Worm (Caenorhabditis elegans): Measurements from ENCODE around the gene C45E5.1.

The C45E5.1 gene

DNA sequence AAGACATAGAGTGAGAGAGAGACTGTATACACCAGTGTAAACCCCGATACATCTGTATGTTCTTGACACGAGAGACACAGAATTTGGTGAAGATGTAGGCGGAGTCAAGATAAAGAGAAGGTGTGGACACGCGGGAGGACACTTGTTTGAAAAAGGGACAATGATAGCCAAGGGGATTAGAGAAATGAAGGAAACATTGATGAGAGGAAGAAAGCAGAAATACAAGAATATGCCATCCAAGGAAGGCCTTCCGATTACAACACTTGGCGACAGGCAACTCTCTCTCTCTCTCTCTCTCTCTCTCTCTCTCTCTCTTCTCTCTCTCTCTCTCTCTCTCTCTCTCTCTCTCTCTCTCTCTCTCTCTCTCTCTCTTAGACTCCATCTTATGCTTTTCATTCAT lies 37.6 kb upstream of the C45E5.1 start:
- no peak for TF ChIP-seq Y56A3A.18 (GFP tag; IDR thresholded peaks at IDR 0.05)
- TF ChIP-seq bed-2 (GFP tag; IDR thresholded peaks at IDR 0.05) = no peak
- TF ChIP-seq nfyb-1 (GFP tag; IDR thresholded peaks at IDR 0.05) = no peak
- TF ChIP-seq tbx-9 (tag; optimal IDR thresholded peaks at IDR 0.05; ENCODE audit: borderline replicate concordance) = no peak
- TF ChIP-seq F55B11.4 (tag; optimal IDR thresholded peaks at IDR 0.05; ENCODE audit: borderline replicate concordance, insufficient read depth) = no peak
- TF ChIP-seq T07F8.4 (tag; optimal IDR thresholded peaks at IDR 0.05) = no peak
- no peak for TF ChIP-seq tlf-1 (GFP tag; optimal IDR thresholded peaks at IDR 0.05)
- TF ChIP-seq ccch-3 (GFP tag; optimal IDR thresholded peaks at IDR 0.05) = no peak
- no peak for TF ChIP-seq hmg-1.2 (GFP tag; IDR thresholded peaks at IDR 0.05)
- TF ChIP-seq dpff-1 (tag; optimal IDR thresholded peaks at IDR 0.05) = no peak
- no peak for TF ChIP-seq nhr-27 (tag; optimal IDR thresholded peaks at IDR 0.05)
- no peak for TF ChIP-seq lin-40 (tag; optimal IDR thresholded peaks at IDR 0.05)
- TF ChIP-seq F23B12.7 (tag; optimal IDR thresholded peaks at IDR 0.05; ENCODE audit: insufficient read depth) = no peak

DNA sequence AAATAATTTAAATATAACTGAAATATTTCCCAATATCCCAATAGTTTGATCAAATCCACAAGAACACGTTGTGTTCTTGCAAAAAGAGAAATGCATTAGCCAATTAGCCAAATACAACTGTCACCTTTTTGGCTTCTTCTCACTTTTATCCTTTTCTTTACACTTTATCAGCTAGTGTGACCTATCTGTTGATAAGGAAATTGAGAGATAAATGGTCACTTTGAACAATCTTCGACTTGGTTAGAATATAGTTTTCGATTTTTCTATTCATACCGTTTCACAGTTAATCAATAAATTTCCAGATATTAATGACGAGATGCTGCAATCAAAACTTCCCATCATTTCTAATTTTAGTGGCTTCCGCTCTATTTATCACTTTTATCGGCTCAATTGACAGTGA lies 35.4 kb upstream of the C45E5.1 start, which contains the start of gene C55C3.1:
Gene C55C3.1, plus strand, starts transcription at position 301 of the 400 bp plus-strand sequence.
- no peak for TF ChIP-seq pbrm-1 (GFP tag; IDR thresholded peaks at IDR 0.05)
- TF ChIP-seq mes-4 (tag; optimal IDR thresholded peaks at IDR 0.05) = no peak
- no peak for TF ChIP-seq F52B5.7 (tag; optimal IDR thresholded peaks at IDR 0.05)
- no peak for TF ChIP-seq zfh-2 (GFP tag; conservative IDR thresholded peaks at IDR 0.05)
- no peak for TF ChIP-seq mcd-1 (GFP tag; IDR thresholded peaks at IDR 0.05)
- TF ChIP-seq Y53G8AR.9 (GFP tag; conservative IDR thresholded peaks at IDR 0.05) = no peak
- no peak for TF ChIP-seq nfya-2 (GFP tag; IDR thresholded peaks at IDR 0.05)
- TF ChIP-seq nhr-179 (tag; optimal IDR thresholded peaks at IDR 0.05) = no peak
- TF ChIP-seq F55B11.4 (tag; optimal IDR thresholded peaks at IDR 0.05; ENCODE audit: borderline replicate concordance, insufficient read depth) = no peak
- no peak for TF ChIP-seq Y67H2A.10 (GFP tag; conservative IDR thresholded peaks at IDR 0.05)
- no peak for TF ChIP-seq nhr-90 (tag; optimal IDR thresholded peaks at IDR 0.05)
- no peak for TF ChIP-seq C06A6.2 (GFP tag; conservative IDR thresholded peaks at IDR 0.05)
- no peak for TF ChIP-seq F10E7.11 (tag; optimal IDR thresholded peaks at IDR 0.05)
- TF ChIP-seq Y79H2A.3 (GFP tag; conservative IDR thresholded peaks at IDR 0.05) = no peak
- no peak for TF ChIP-seq lin-40 (tag; optimal IDR thresholded peaks at IDR 0.05)
- no peak for TF ChIP-seq somi-1 (GFP tag; optimal IDR thresholded peaks at IDR 0.05)
- TF ChIP-seq F57C9.4 (tag; optimal IDR thresholded peaks at IDR 0.05) = no peak
- no peak for TF ChIP-seq fkh-3 (tag; optimal IDR thresholded peaks at IDR 0.05)

DNA sequence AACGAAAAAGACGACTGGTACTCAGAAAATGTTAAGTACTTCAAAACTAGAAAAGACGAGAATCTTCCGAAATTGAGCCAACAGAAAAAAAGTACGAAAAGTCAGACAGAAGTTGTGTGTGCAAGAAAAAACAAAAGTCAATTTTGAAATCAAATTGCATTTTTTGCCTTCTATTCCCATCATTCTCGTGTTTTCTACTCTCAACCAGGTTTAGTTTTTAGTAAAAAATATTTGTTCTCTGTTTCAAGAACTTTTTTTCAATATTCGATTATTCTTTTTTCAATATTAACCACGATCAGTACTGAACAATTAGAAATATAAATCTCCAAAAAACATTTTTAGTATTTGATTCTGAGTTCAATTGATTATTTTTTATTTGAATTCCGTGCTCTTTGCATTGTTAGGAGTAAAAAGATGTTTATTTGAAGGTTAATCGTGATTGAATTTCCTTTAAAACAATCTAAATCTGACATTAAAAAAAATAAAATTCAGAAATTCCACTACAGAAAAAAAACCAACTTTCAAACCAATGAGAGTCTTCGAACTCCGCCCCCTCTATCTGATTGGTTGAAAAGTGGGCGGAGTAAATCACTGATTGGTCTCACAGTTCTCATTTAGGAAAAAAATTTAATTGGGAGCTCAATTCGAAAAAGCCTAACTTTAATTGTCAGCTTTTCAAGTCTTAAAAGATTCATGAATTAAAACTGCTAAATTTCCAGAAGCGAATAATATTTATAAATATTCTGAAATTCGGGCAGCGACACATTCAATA lies 28.7 kb upstream of the C45E5.1 start:
- TF ChIP-seq rpc-1 (optimal IDR thresholded peaks at IDR 0.05) (no peak), rpc-1 (tag; optimal IDR thresholded peaks at IDR 0.05) (no peak), ekl-4 (GFP tag; IDR thresholded peaks at IDR 0.05) (no peak), bed-2 (GFP tag; IDR thresholded peaks at IDR 0.05) (no peak), nfyb-1 (GFP tag; IDR thresholded peaks at IDR 0.05) (peak; percentile 85), akir-1 (GFP tag; optimal IDR thresholded peaks at IDR 0.05) (no peak)

DNA sequence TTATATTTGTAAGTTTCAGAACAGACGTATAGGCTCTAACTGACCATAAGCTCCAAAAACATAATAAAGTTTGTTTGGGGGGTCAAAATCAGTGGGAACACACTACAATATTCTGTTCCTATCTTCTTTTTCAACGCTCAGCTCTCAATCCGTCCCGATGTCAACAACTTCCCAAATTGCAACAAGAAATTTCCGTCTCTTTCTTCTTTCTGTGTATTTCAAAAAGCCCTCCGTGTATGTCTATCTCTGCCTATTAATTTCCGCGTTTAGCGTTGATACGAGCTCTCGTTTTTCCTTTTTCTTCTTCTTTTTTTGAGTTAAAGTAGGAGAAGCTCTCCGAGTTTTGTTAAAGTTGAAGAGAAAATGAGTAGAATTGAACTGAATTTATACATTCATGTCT lies 20.5 kb upstream of the C45E5.1 start:
- TF ChIP-seq hmg-20 (GFP tag; IDR thresholded peaks at IDR 0.05) (no peak), F55B11.4 (tag; optimal IDR thresholded peaks at IDR 0.05; ENCODE audit: borderline replicate concordance, insufficient read depth) (no peak), cebp-2 (GFP tag; IDR thresholded peaks at IDR 0.05) (no peak), unc-130 (GFP tag; optimal IDR thresholded peaks at IDR 0.05) (no peak), sea-2 (GFP tag; IDR thresholded peaks at IDR 0.05) (no peak), F10E7.11 (tag; optimal IDR thresholded peaks at IDR 0.05) (no peak), nhr-120 (GFP tag; IDR thresholded peaks at IDR 0.05) (no peak), ztf-3 (GFP tag; optimal IDR thresholded peaks at IDR 0.05) (no peak), madf-8 (GFP tag; conservative IDR thresholded peaks at IDR 0.05) (no peak), nfya-2 (GFP tag; IDR thresholded peaks at IDR 0.05) (no peak)

Measured in whole organism, young adult.